Worm (Caenorhabditis elegans) whole organism, L1 larva: Measurements from ENCODE around the gene dyf-3.

Experiments
- elt-2 ChIP-seq: sonication (generic microtip); optimal IDR thresholded peaks from 2 replicates; lab custom pipeline; 2016; ENCODE audit warnings: missing genetic modification characterization, mild to moderate bottlenecking, inconsistent platforms, missing compliant biosample characterization, missing genetic modification reagents
- mep-1 ChIP-seq: fragments of 150-350 bp; optimal IDR thresholded peaks from 2 replicates; lab custom pipeline; 2014; ENCODE audit warnings: missing biosample characterization, missing genetic modification characterization
- nhr-47 ChIP-seq: sonication (generic microtip); optimal IDR thresholded peaks from 2 replicates; lab custom pipeline; 2016; ENCODE audit warnings: mild to moderate bottlenecking, missing genetic modification characterization, moderate library complexity, missing compliant biosample characterization
- nhr-84 ChIP-seq: sonication (generic microtip); optimal IDR thresholded peaks from 2 replicates; lab custom pipeline; 2017; ENCODE audit warnings: missing biosample characterization, missing genetic modification characterization
- unc-130 ChIP-seq: fragments of 150-350 bp; optimal IDR thresholded peaks from 2 replicates; lab custom pipeline; 2017; ENCODE audit warnings: missing biosample characterization, missing genetic modification characterization, inconsistent platforms
- ztf-11 ChIP-seq, 2 experiments: sonication (generic microtip); optimal IDR thresholded peaks; 2 replicates each; lab custom pipeline; 2016 to 2017; ENCODE audit warnings: missing genetic modification characterization in 2 of 2, missing biosample characterization in 1 of 2, missing compliant biosample characterization in 1 of 2

DNA sequence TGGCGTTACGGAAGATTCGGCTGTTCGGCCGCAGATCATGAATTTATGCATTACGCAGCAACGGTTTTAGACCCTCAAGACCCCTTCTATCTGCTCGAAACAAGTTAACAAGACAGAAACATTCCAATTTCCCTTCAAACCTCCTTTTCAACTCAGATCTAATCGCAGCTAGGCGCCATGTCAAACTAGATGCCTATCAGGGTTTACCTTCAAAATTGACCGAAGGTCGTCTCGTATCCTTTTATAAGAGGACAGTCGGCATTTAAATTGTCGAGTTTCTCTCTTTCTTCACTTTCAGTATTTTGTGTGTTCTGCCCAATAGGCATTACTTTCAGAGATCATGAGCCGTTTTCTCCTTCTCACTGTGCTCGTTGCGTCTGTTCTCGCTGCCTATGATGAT lies 39.0 kb upstream of the dyf-3 start, which contains the start of gene grd-13:
- TF ChIP-seq unc-130 (tag; lab: Kevin White, UChicago) (no peak), mep-1 (tag; lab: Kevin White, UChicago) (no peak), elt-2 (tag; lab: Kevin White, UChicago) (no peak), nhr-84 (tag; lab: Kevin White, UChicago) (no peak), nhr-47 (tag; lab: Kevin White, UChicago) (no peak), ztf-11 (tag; optimal IDR thresholded peaks at IDR 0.05; lab: Kevin White, UChicago) (no peak)
